Worm (Caenorhabditis elegans) whole organism, early embryonic: ENCODE measurements around the gene gck-3.

Experiments
- B0310.2 ChIP-seq: sonication (generic microtip); optimal IDR thresholded peaks from 2 replicates; lab custom pipeline; 2016; ENCODE audit warnings: mild to moderate bottlenecking, missing genetic modification characterization, missing compliant biosample characterization
- F13C5.2 ChIP-seq: sonication (generic microtip); optimal IDR thresholded peaks from 2 replicates; lab custom pipeline; 2017; ENCODE audit warnings: mild to moderate bottlenecking, missing genetic modification characterization, inconsistent platforms, missing compliant biosample characterization
- aly-1 ChIP-seq: sonication (generic microtip); optimal IDR thresholded peaks from 2 replicates; lab custom pipeline; 2016; ENCODE audit warnings: missing genetic modification characterization, missing compliant biosample characterization
- ama-1 ChIP-seq: fragments of 150-350 bp; optimal IDR thresholded peaks from 2 replicates; lab custom pipeline; 2014
- ceh-13 ChIP-seq: fragments of 200-800 bp; sonication (Bioruptor generic); optimal IDR thresholded peaks from 2 replicates; lab custom pipeline; 2018; ENCODE audit warnings: mild to moderate bottlenecking, missing genetic modification characterization, missing compliant biosample characterization
- ceh-36 ChIP-seq: sonication (generic microtip); optimal IDR thresholded peaks from 2 replicates; lab custom pipeline; 2016; ENCODE audit warnings: missing genetic modification characterization, inconsistent platforms, missing compliant biosample characterization
- ets-7 ChIP-seq: sonication (generic microtip); optimal IDR thresholded peaks from 2 replicates; lab custom pipeline; 2016; ENCODE audit warnings: missing genotype, missing genetic modification characterization, missing compliant biosample characterization
- flt-1 ChIP-seq: fragments of 200-800 bp; sonication (Bioruptor generic); IDR thresholded peaks from 2 replicates; pipeline ENCODE4 v1.3.6; 2022; ENCODE audit warnings: missing genetic modification characterization, missing compliant biosample characterization
- hmbx-1 ChIP-seq: sonication (generic microtip); optimal IDR thresholded peaks from 2 replicates; lab custom pipeline; 2016; ENCODE audit warnings: mild to moderate bottlenecking, missing genetic modification characterization, missing compliant biosample characterization
- hmg-4 ChIP-seq: fragments of 200-800 bp; sonication (Bioruptor generic); optimal IDR thresholded peaks from 2 replicates; lab custom pipeline; 2018; ENCODE audit warnings: mild to moderate bottlenecking, missing genetic modification characterization, missing compliant biosample characterization
- hnd-1 ChIP-seq: sonication (generic microtip); optimal IDR thresholded peaks from 2 replicates; lab custom pipeline; 2016; ENCODE audit warnings: missing genetic modification characterization, missing compliant biosample characterization
- pes-1 ChIP-seq: fragments of 200-800 bp; sonication (Bioruptor generic); IDR thresholded peaks from 2 replicates; pipeline ENCODE4 v1.3.6; 2022; ENCODE audit warnings: missing genetic modification reagents, missing genetic modification characterization, missing compliant biosample characterization
- scrt-1 ChIP-seq: fragments of 200-800 bp; sonication (Bioruptor generic); IDR thresholded peaks from 2 replicates; pipeline ENCODE4 v1.3.6; 2022; ENCODE audit warnings: missing genetic modification characterization, missing compliant biosample characterization
- sea-1 ChIP-seq: fragments of 200-800 bp; sonication (Bioruptor generic); conservative IDR thresholded peaks from 2 replicates; pipeline ENCODE4 v1.3.6; 2022; ENCODE audit warnings: missing genetic modification characterization, missing compliant biosample characterization
- tbx-11 ChIP-seq: fragments of 200-800 bp; sonication (Bioruptor generic); IDR thresholded peaks from 2 replicates; pipeline ENCODE4 v1.3.6; 2022; ENCODE audit warnings: missing genetic modification characterization, missing compliant biosample characterization
- tbx-37 ChIP-seq: fragments of 200-800 bp; sonication (Bioruptor generic); conservative IDR thresholded peaks from 2 replicates; pipeline ENCODE4 v1.3.6; 2022; ENCODE audit warnings: missing genetic modification reagents, missing genetic modification characterization, missing compliant biosample characterization
- tra-4 ChIP-seq: sonication (generic microtip); optimal IDR thresholded peaks from 2 replicates; lab custom pipeline; 2017; ENCODE audit warnings: missing genetic modification characterization, missing compliant biosample characterization

Gene gck-3

ce11 chrV:17981732-17982131 lies 15.1 kb upstream of the gck-3 start:
- TF ChIP-seq sea-1 = no peak
- no peak for TF ChIP-seq ceh-13 (GFP tag; lab: Kevin White, UChicago)
- no peak for TF ChIP-seq tbx-11 (GFP tag; lab: Robert Waterston, UW)
- TF ChIP-seq ceh-36 (tag; lab: Kevin White, UChicago) = no peak
- no peak for TF ChIP-seq ama-1 (lab: Kevin White, UChicago)
- TF ChIP-seq tra-4 = no peak
- TF ChIP-seq ets-7 (tag; lab: Kevin White, UChicago) = no peak
- TF ChIP-seq F13C5.2 = no peak
- TF ChIP-seq scrt-1 = no peak
- no peak for TF ChIP-seq B0310.2 (tag; lab: Kevin White, UChicago)
- TF ChIP-seq tbx-37 = no peak
- TF ChIP-seq hnd-1 (tag; lab: Kevin White, UChicago) = no peak
- TF ChIP-seq flt-1 (GFP tag; lab: Robert Waterston, UW) = no peak
- no peak for TF ChIP-seq hmbx-1
- TF ChIP-seq pes-1 (GFP tag; lab: Robert Waterston, UW) = no peak

DNA sequence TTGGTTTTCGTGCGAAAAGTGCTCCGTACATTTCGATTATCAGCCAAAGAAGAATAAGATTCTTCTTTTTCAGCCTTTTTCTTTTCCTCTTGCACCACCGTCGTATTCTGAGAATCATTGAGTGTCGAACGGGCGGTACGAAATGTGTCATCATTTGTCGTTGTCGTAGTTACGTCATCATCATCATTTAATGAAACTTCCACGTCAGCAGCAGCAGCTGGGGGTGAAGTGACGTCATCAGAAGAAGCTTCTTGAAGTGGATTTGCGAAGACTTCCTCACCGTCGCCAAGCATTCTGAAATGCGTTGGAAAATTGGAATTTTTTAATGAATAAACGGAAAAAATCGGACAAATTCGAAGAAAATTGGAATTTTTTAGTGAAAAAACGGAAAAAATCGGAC lies 13.1 kb upstream of the gck-3 start, which contains the start of gene snx-6:
snx-6 (minus strand) TSS at position 294 of the 400 bp plus-strand sequence.
- TF ChIP-seq ceh-36 (tag; lab: Kevin White, UChicago) (no peak), ceh-13 (GFP tag; lab: Kevin White, UChicago) (no peak), flt-1 (GFP tag; lab: Robert Waterston, UW) (no peak), hmbx-1 (no peak), pes-1 (GFP tag; lab: Robert Waterston, UW) (no peak), tbx-37 (no peak), hmg-4 (no peak), sea-1 (no peak), scrt-1 (no peak), aly-1 (tag; lab: Kevin White, UChicago) (no peak), ets-7 (tag; lab: Kevin White, UChicago) (no peak), B0310.2 (tag; lab: Kevin White, UChicago) (no peak), ama-1 (lab: Kevin White, UChicago) (no peak), F13C5.2 (no peak), tbx-11 (GFP tag; lab: Robert Waterston, UW) (no peak), hnd-1 (tag; lab: Kevin White, UChicago) (no peak)

DNA sequence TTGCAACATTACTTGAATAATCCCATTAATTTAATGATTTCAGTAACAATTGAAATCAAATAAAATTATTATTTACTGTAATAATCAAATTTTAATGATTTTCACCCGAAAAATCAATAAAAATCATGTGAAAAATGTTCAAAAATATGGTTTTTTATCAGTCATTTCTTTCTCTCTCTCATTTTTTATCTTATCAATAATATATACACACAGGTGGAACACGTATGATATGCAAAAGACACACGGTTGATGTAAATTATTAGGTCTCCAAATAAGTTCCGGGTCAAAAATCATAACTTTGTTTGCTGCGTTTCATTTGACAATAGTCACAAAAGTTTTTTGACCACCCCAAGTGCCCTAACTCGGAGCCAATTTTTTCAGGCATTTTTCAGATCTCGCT lies 11.6 kb upstream of the gck-3 start:
- TF ChIP-seq ceh-36 (tag; lab: Kevin White, UChicago) = no peak
- no peak for TF ChIP-seq hmbx-1
- no peak for TF ChIP-seq scrt-1
- TF ChIP-seq pes-1 (GFP tag; lab: Robert Waterston, UW) = no peak
- no peak for TF ChIP-seq B0310.2 (tag; lab: Kevin White, UChicago)
- no peak for TF ChIP-seq F13C5.2
- no peak for TF ChIP-seq flt-1 (GFP tag; lab: Robert Waterston, UW)

ce11 chrV:17962500-17962899 lies 4.1 kb downstream of the gck-3 start:
- TF ChIP-seq pes-1 (GFP tag; lab: Robert Waterston, UW) = no peak
- no peak for TF ChIP-seq ama-1 (lab: Kevin White, UChicago)
- TF ChIP-seq scrt-1 = peak; percentile 42; the same call in 1 of the 2 replicates
- TF ChIP-seq hmg-4 = no peak
- no peak for TF ChIP-seq sea-1
- TF ChIP-seq tbx-37 = no peak

DNA sequence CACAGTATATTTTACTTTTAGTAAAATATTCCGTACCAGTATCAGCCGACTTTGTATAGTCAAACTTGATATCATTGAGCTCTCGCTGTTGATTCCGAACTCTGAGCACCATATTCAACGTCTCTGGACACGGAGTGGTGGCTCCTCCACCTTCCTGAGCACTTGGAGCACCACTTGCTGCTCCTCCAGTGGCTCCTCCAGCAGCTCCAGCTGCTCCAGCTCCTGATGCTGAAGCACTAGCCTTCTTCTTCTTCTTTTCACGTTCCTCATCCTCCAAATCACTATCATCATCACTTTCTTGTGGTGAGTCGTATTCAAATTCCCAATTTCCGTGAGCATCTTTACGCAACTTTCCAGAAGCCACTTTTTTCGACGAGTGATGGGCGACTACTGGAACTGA lies 10.5 kb downstream of the gck-3 start:
- TF ChIP-seq ama-1 (lab: Kevin White, UChicago) = no peak
- no peak for TF ChIP-seq tra-4
- TF ChIP-seq hmbx-1 = no peak
- no peak for TF ChIP-seq hmg-4
- TF ChIP-seq aly-1 (tag; lab: Kevin White, UChicago) = no peak
- TF ChIP-seq ets-7 (tag; lab: Kevin White, UChicago) = no peak
- TF ChIP-seq flt-1 (GFP tag; lab: Robert Waterston, UW) = no peak
- no peak for TF ChIP-seq sea-1
- TF ChIP-seq ceh-13 (GFP tag; lab: Kevin White, UChicago) = no peak
- no peak for TF ChIP-seq pes-1 (GFP tag; lab: Robert Waterston, UW)
- no peak for TF ChIP-seq scrt-1
- no peak for TF ChIP-seq tbx-11 (GFP tag; lab: Robert Waterston, UW)
- TF ChIP-seq ceh-36 (tag; lab: Kevin White, UChicago) = no peak
- no peak for TF ChIP-seq tbx-37
- no peak for TF ChIP-seq F13C5.2
- TF ChIP-seq B0310.2 (tag; lab: Kevin White, UChicago) = no peak
- no peak for TF ChIP-seq hnd-1 (tag; lab: Kevin White, UChicago)

- TF ChIP-seq tra-4 = no peak
- no peak for TF ChIP-seq sea-1
- TF ChIP-seq ets-7 (tag; lab: Kevin White, UChicago) = no peak
- no peak for TF ChIP-seq ama-1 (lab: Kevin White, UChicago)
- no peak for TF ChIP-seq hmbx-1
- no peak for TF ChIP-seq scrt-1
Measured at ce11 chrV:17952280-17952679, 14.4 kb downstream of the gck-3 start.

ce11 chrV:17951172-17951999 lies 15.3 kb downstream of the gck-3 start, which contains the start of gene Y59A8B.24:
TSS of gene Y59A8B.24 (plus strand) at chrV:17951949.
- TF ChIP-seq pes-1 (GFP tag; lab: Robert Waterston, UW) (0 out of 2 replicates have a peak, but pooled peaks have one; percentile 7), sea-1 (peak; percentile 60; the same call in 1 of the 2 replicates), hmg-4 (peak; percentile 78), tbx-11 (GFP tag; lab: Robert Waterston, UW) (no peak), hnd-1 (tag; lab: Kevin White, UChicago) (no peak), tra-4 (no peak), flt-1 (GFP tag; lab: Robert Waterston, UW) (peak; percentile 37; the same call in 1 of the 2 replicates), F13C5.2 (peak; percentile 81), ceh-36 (tag; lab: Kevin White, UChicago) (no peak), aly-1 (tag; lab: Kevin White, UChicago) (peak; percentile 78), scrt-1 (peak; percentile 57; the same call in 1 of the 2 replicates)
